Worm (Caenorhabditis elegans) whole organism, late embryonic: ENCODE data around the gene E02H4.2.

ENCODE experiments used
- C08G9.2 ChIP-seq: sonication (generic microtip); optimal IDR thresholded peaks from 2 replicates; lab custom pipeline; 2016; ENCODE audit warnings: mild to moderate bottlenecking, missing genetic modification characterization, moderate library complexity, missing compliant biosample characterization
- K09A11.1 ChIP-seq: sonication (generic microtip); optimal IDR thresholded peaks from 2 replicates; lab custom pipeline; 2017; ENCODE audit warnings: antibody characterized with exemption, mild to moderate bottlenecking, missing genetic modification characterization, missing compliant biosample characterization; ENCODE audit not compliant: insufficient read depth
- T23F11.4 ChIP-seq: fragments of 200-800 bp; sonication (Bioruptor generic); optimal IDR thresholded peaks from 2 replicates; lab custom pipeline; 2018; ENCODE audit warnings: mild to moderate bottlenecking, missing genetic modification characterization, missing compliant biosample characterization
- ceh-2 ChIP-seq: sonication (generic microtip); optimal IDR thresholded peaks from 2 replicates; lab custom pipeline; 2016; ENCODE audit warnings: missing genotype, missing genetic modification characterization, missing compliant biosample characterization
- ceh-22 ChIP-seq: sonication (generic microtip); optimal IDR thresholded peaks from 2 replicates; lab custom pipeline; 2017; ENCODE audit warnings: missing biosample characterization, missing genetic modification characterization
- ceh-31 ChIP-seq: sonication (generic microtip); optimal IDR thresholded peaks from 2 replicates; lab custom pipeline; 2016; ENCODE audit warnings: missing genetic modification characterization, missing compliant biosample characterization
- ceh-45 ChIP-seq: fragments of 200-800 bp; sonication (Bioruptor generic); IDR thresholded peaks from 2 replicates; pipeline ENCODE4 v1.3.6; 2022; ENCODE audit warnings: missing genetic modification reagents, missing genetic modification characterization, missing compliant biosample characterization
- ceh-48 ChIP-seq: sonication (generic microtip); optimal IDR thresholded peaks from 2 replicates; lab custom pipeline; 2016; ENCODE audit warnings: missing genetic modification characterization, inconsistent platforms, missing compliant biosample characterization
- ceh-6 ChIP-seq: fragments of 200-800 bp; sonication (Bioruptor generic); optimal IDR thresholded peaks from 2 replicates; lab custom pipeline; 2018; ENCODE audit warnings: mild to moderate bottlenecking, missing genetic modification characterization, missing compliant biosample characterization
- ceh-9 ChIP-seq: sonication (generic microtip); optimal IDR thresholded peaks from 2 replicates; lab custom pipeline; 2016; ENCODE audit warnings: mild to moderate bottlenecking, missing genetic modification characterization, inconsistent platforms, missing compliant biosample characterization
- che-1 ChIP-seq: sonication (generic microtip); optimal IDR thresholded peaks from 2 replicates; lab custom pipeline; 2016; ENCODE audit warnings: mild to moderate bottlenecking, missing genetic modification characterization, missing compliant biosample characterization
- elt-2 ChIP-seq: sonication (generic microtip); optimal IDR thresholded peaks from 2 replicates; lab custom pipeline; 2016; ENCODE audit warnings: missing genetic modification reagents, missing genetic modification characterization, missing compliant biosample characterization
- fax-1 ChIP-seq: sonication (generic microtip); optimal IDR thresholded peaks from 2 replicates; lab custom pipeline; 2016; ENCODE audit warnings: missing genotype, missing genetic modification characterization, missing compliant biosample characterization
- fkh-10 ChIP-seq: fragments of 150-350 bp; optimal IDR thresholded peaks from 2 replicates; lab custom pipeline; 2014; ENCODE audit warnings: missing biosample characterization, missing genetic modification reagents, missing genetic modification characterization
- hlh-13 ChIP-seq: fragments of 200-800 bp; sonication (Bioruptor generic); optimal IDR thresholded peaks from 2 replicates; lab custom pipeline; 2018; ENCODE audit warnings: mild to moderate bottlenecking, missing genetic modification characterization, missing compliant biosample characterization
- hlh-6 ChIP-seq: sonication (generic microtip); optimal IDR thresholded peaks from 2 replicates; lab custom pipeline; 2016; ENCODE audit warnings: missing genotype, missing genetic modification characterization, missing compliant biosample characterization
- hlh-8 ChIP-seq: sonication (generic microtip); optimal IDR thresholded peaks from 2 replicates; lab custom pipeline; 2016; ENCODE audit warnings: missing genotype, missing genetic modification characterization, missing compliant biosample characterization
- lim-6 ChIP-seq: sonication (generic microtip); optimal IDR thresholded peaks from 2 replicates; lab custom pipeline; 2016; ENCODE audit warnings: missing genetic modification characterization, missing compliant biosample characterization
- nfya-1 ChIP-seq: sonication (generic microtip); optimal IDR thresholded peaks from 2 replicates; lab custom pipeline; 2017; ENCODE audit warnings: missing genetic modification characterization, mild to moderate bottlenecking, missing compliant biosample characterization, antibody characterized with exemption, moderate library complexity
- nhr-11 ChIP-seq: fragments of 150-350 bp; optimal IDR thresholded peaks from 2 replicates; lab custom pipeline; 2014; ENCODE audit warnings: missing biosample characterization, missing genetic modification characterization
- odd-2 ChIP-seq: sonication (generic microtip); optimal IDR thresholded peaks from 2 replicates; lab custom pipeline; 2017; ENCODE audit warnings: antibody characterized with exemption, mild to moderate bottlenecking, missing genetic modification characterization, missing compliant biosample characterization
- pag-3 ChIP-seq: sonication (generic microtip); optimal IDR thresholded peaks from 2 replicates; lab custom pipeline; 2016; ENCODE audit warnings: missing compliant biosample characterization, missing genetic modification characterization, borderline replicate concordance
- pha-2 ChIP-seq: sonication (generic microtip); optimal IDR thresholded peaks from 2 replicates; lab custom pipeline; 2017; ENCODE audit warnings: mild to moderate bottlenecking, missing genetic modification characterization, missing compliant biosample characterization
- pqm-1 ChIP-seq: sonication (generic microtip); optimal IDR thresholded peaks from 2 replicates; lab custom pipeline; 2016; ENCODE audit warnings: missing genetic modification characterization, missing compliant biosample characterization
- ref-2 ChIP-seq: sonication (generic microtip); optimal IDR thresholded peaks from 2 replicates; lab custom pipeline; 2016; ENCODE audit warnings: missing genetic modification characterization, missing compliant biosample characterization
- rnt-1 ChIP-seq: sonication (generic microtip); optimal IDR thresholded peaks from 2 replicates; lab custom pipeline; 2016; ENCODE audit warnings: missing genetic modification characterization, missing compliant biosample characterization
- sdc-2 ChIP-seq: sonication (generic microtip); optimal IDR thresholded peaks from 2 replicates; lab custom pipeline; 2016; ENCODE audit warnings: missing genotype, missing genetic modification characterization, missing compliant biosample characterization
- sox-2 ChIP-seq: fragments of 200-800 bp; sonication (Bioruptor generic); IDR thresholded peaks from 2 replicates; pipeline ENCODE4 v1.3.6; 2022; ENCODE audit warnings: missing genetic modification reagents, missing genetic modification characterization, missing compliant biosample characterization
- sox-4 ChIP-seq: sonication (generic microtip); optimal IDR thresholded peaks from 2 replicates; lab custom pipeline; 2017; ENCODE audit warnings: mild to moderate bottlenecking, missing genetic modification characterization, inconsistent platforms, missing compliant biosample characterization
- syd-9 ChIP-seq: sonication (generic microtip); optimal IDR thresholded peaks from 2 replicates; lab custom pipeline; 2016; ENCODE audit warnings: mild to moderate bottlenecking, missing genetic modification characterization, moderate library complexity, missing compliant biosample characterization
- tbx-2 ChIP-seq: sonication (generic microtip); optimal IDR thresholded peaks from 2 replicates; lab custom pipeline; 2016; ENCODE audit warnings: missing genetic modification characterization, missing compliant biosample characterization
- ttx-3 ChIP-seq: sonication (generic microtip); optimal IDR thresholded peaks from 2 replicates; lab custom pipeline; 2016; ENCODE audit warnings: missing genetic modification reagents, missing genetic modification characterization, missing compliant biosample characterization
- unc-55 ChIP-seq: sonication (generic microtip); optimal IDR thresholded peaks from 2 replicates; lab custom pipeline; 2017; ENCODE audit warnings: missing biosample characterization, missing genetic modification reagents, missing genetic modification characterization
- zip-5 ChIP-seq: sonication (generic microtip); optimal IDR thresholded peaks from 2 replicates; lab custom pipeline; 2016; ENCODE audit warnings: missing genetic modification characterization, missing compliant biosample characterization
- ztf-16 ChIP-seq: sonication (generic microtip); optimal IDR thresholded peaks from 2 replicates; lab custom pipeline; 2017; ENCODE audit warnings: missing genetic modification characterization, missing compliant biosample characterization

E02H4.2 gene

DNA sequence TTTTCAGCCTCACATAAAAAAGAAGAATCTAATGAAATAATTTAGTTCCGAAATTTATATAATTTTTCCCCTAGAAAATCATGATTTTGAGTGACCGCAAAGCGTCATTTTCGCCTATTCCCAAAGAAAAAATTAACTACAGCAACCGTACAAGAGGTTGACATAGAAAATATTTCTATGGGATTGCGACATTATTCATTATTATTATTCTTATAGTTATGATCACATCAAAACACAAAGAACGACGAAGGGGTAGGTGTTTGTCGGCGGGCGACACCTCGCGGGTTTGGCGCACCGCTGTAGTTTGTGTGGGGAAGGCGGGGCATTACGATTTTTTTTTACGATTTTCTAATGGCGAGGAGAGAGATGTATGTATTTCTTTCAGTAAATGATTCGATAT is 42.9 kb upstream of the E02H4.2 start:
- TF ChIP-seq unc-55 (GFP tag; lab: Kevin White, UChicago) (no peak), K09A11.1 (no peak), ceh-9 (no peak), fax-1 (tag; lab: Kevin White, UChicago) (no peak), ttx-3 (tag; lab: Kevin White, UChicago) (no peak), sox-2 (no peak), rnt-1 (no peak), hlh-13 (no peak), tbx-2 (tag; lab: Kevin White, UChicago) (no peak), ref-2 (tag; lab: Kevin White, UChicago) (no peak), ceh-31 (tag; lab: Kevin White, UChicago) (no peak), lim-6 (tag; lab: Kevin White, UChicago) (no peak), ceh-2 (tag; lab: Kevin White, UChicago) (no peak), ztf-16 (tag; lab: Kevin White, UChicago) (no peak), nfya-1 (tag; lab: Kevin White, UChicago) (no peak)

DNA sequence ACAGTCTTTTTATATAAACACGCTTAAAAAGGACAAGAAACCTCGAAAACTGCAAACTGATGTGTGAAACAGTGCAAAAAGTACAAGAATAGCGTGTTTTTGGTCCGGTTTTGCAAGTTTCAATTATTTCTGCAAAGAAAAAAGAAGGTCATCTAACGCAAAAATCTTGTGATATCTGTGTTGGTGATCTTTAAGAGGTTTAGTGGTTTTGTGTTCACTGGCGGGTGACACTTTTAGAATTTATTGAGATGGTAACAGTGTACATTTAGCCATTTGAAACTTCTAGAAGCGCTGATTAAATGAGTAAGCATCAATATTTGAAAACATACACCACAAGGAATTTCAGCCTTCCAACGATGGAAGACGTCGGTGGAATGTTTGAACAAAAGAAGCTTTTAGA is 41.4 kb upstream of the E02H4.2 start:
- TF ChIP-seq ceh-9 (no peak), ceh-48 (tag; lab: Kevin White, UChicago) (no peak), elt-2 (tag; lab: Kevin White, UChicago) (no peak), unc-55 (GFP tag; lab: Kevin White, UChicago) (no peak), che-1 (tag; lab: Kevin White, UChicago) (no peak)
- TF ChIP-seq, all 69 proteins: peak for 0

DNA sequence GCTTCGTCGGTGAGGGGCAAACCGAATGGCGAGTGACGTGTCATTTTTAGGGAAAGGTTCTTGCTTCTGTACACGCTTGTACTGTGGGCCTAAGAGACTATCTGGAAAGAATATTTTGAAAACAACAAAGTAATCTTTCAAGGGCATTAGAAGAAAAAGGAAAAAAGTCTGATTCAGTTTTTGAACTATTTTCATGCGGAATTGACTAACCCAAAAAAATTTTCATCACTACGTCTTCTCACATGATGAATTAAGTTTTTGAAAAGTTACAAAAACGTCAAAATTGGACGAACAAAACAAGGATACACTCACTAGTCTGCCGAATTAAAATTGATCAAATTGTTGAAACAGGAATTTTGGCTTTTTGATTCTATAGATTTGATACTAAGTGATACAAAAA is 38.9 kb upstream of the E02H4.2 start, which contains the start of gene C11H1.9:
Gene C11H1.9, minus strand, starts transcription at position 101 of the 400 bp plus-strand sequence.
- no peak for TF ChIP-seq ttx-3 (tag; lab: Kevin White, UChicago)
- no peak for TF ChIP-seq ceh-45 (GFP tag; lab: Robert Waterston, UW)
- TF ChIP-seq nfya-1 (tag; lab: Kevin White, UChicago), result no peak
- TF ChIP-seq pqm-1, result no peak
- no peak for TF ChIP-seq fax-1 (tag; lab: Kevin White, UChicago)
- TF ChIP-seq zip-5 (tag; lab: Kevin White, UChicago), result no peak
- no peak for TF ChIP-seq fkh-10
- no peak for TF ChIP-seq syd-9 (tag; lab: Kevin White, UChicago)
- no peak for TF ChIP-seq unc-55 (GFP tag; lab: Kevin White, UChicago)
- no peak for TF ChIP-seq ceh-6 (GFP tag; lab: Kevin White, UChicago)
- no peak for TF ChIP-seq ceh-22 (tag; lab: Kevin White, UChicago)
- TF ChIP-seq ceh-2 (tag; lab: Kevin White, UChicago), result no peak
- no peak for TF ChIP-seq pag-3 (tag; lab: Kevin White, UChicago)
- TF ChIP-seq hlh-8 (tag; lab: Kevin White, UChicago), result no peak
- no peak for TF ChIP-seq pha-2 (tag; lab: Kevin White, UChicago)
- no peak for TF ChIP-seq ceh-48 (tag; lab: Kevin White, UChicago)
- TF ChIP-seq rnt-1, result no peak
- no peak for TF ChIP-seq sox-4 (tag; lab: Kevin White, UChicago)
- no peak for TF ChIP-seq ceh-31 (tag; lab: Kevin White, UChicago)
- no peak for TF ChIP-seq nhr-11 (tag; lab: Kevin White, UChicago)
- TF ChIP-seq, all 69 proteins: peak for 0

DNA sequence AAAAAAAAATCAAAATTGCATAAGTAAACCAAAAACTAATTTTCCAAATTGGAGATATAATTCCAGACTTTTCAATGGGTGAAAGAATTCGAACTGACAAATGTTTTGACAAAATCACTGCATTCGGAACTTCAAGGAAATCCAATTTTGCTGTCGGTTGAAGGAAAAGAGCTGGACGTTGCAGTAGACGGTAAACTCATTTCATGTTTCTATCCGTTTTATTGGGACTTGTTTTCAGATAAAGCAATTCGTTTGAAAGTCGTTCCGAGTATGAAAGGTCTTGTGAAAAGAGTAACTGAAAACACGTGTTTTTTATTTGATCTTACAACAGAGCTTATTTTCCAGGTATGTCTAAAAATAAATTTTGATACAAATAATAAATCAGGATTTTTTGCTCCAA is 34.7 kb upstream of the E02H4.2 start:
- TF ChIP-seq unc-55 (GFP tag; lab: Kevin White, UChicago) (no peak), sdc-2 (tag; lab: Kevin White, UChicago) (no peak), sox-2 (no peak), hlh-6 (tag; lab: Kevin White, UChicago) (no peak), nhr-11 (tag; lab: Kevin White, UChicago) (no peak), T23F11.4 (GFP tag; lab: Kevin White, UChicago) (no peak), C08G9.2 (tag; lab: Kevin White, UChicago) (no peak), odd-2 (tag; lab: Kevin White, UChicago) (no peak)
- TF ChIP-seq, all 69 proteins: peak for 0
